Worm (Caenorhabditis elegans): ENCODE data around the gene dct-14.

- TF ChIP-seq him-1 (tag; optimal IDR thresholded peaks at IDR 0.05), result no peak
- TF ChIP-seq dao-5 (tag; optimal IDR thresholded peaks at IDR 0.05), result no peak
- TF ChIP-seq W03F9.2 (tag; optimal IDR thresholded peaks at IDR 0.05), result no peak
Observed at ce11 chrV:20480790-20481189, 19.5 kb downstream of the dct-14 start.

Measured in whole organism, L4/young adult.